Worm (Caenorhabditis elegans): ENCODE measurements around the gene clr-1.

Gene clr-1

ce11 chrII:5465729-5466408, at the start of gene clr-1:
Gene clr-1, plus strand, starts transcription at chrII:5466358.
- TF ChIP-seq unc-62 (GFP tag; optimal IDR thresholded peaks at IDR 0.05), result no peak

DNA sequence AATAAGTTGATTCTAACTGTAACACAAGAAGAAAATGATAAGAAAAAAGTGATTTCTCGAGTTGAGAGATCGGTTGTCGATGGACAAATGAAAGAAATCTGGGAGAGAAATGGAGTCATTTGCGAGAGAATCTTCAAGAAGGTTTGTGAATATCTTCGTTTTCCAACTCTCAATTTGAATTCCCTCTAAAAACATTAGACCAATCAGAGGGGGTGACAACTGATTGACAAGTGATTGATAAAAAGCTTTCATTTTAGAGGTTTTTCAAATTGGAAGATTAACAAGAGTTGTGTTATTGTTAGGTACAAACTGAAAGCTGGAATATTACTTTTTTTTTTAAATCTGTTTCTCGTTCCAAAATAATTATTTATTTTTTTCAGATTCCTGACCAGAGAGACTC, 48.3 kb upstream of the clr-1 start:
- TF ChIP-seq unc-62 (GFP tag; optimal IDR thresholded peaks at IDR 0.05), result no peak

DNA sequence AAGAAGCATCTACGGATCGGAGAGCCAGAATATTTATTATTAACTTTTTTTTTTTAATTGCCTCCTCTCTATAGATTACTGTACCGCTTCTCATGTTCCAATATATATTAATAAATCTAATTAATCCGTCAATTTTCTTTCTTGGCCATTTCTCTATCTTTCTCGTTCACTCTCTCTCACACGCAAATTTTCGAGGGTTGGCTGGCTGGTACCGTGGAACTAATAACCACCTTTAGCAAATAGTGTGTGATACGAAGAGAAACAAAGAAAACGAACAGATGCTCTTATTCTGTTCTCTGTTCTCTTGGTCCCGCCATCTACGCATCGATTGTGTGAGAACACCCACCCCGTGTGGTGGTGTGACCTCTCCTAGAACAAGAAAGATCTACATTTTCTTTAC, 47.8 kb upstream of the clr-1 start:
- TF ChIP-seq unc-62 (GFP tag; optimal IDR thresholded peaks at IDR 0.05), result no peak

DNA sequence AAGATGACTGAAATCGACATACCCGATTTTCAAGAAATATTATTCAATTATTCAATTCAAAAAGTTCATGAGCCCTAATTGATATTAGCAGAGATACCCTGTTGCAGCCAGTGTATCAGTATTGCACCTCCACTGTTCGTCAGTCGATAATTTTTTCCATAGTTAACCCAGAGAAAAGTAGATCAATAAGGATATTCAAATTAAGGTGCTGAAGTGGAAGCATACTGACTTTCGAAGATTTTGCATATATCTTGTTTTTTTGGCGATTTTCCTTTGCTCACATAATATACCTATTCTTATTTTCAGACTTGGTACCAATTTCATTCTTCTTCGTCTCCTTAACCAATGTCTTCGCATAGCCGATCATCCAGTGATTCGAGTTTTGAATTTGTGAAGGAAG, 47.2 kb upstream of the clr-1 start, which contains the start of gene EEED8.15:
Gene EEED8.15, plus strand, starts transcription at position 301 of the 400 bp plus-strand sequence.
- TF ChIP-seq unc-62 (GFP tag; optimal IDR thresholded peaks at IDR 0.05), result no peak

DNA sequence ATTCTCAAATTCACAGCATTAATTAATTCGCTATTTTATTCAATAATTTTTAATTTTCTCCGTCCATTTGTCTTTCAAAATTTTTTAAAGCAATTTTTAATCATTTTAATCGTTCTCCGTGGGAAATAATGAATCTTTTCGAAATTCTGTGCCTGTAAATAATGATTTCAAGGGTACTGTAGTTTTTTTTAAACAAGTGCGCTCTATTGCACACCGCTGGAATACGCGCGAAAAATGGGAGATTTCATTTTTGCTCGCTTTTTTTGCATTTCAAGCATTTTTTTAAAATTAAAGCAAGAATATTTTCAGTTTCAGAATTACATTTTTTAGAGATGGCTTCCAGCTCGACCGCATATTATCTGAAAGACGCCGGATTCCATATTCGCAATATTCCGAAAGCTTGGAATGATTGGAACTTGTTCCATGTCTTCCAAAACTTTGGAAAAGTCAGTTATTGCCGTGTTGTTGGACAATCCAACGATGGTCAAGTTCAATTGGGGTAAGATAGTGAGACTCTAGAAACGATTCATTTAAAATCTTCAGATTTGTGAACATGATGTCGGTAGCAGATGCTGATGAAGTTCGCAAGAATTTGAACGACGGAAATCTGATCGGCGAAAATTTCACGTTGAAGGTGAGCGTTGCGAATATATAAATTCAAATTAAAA, 45.1 kb upstream of the clr-1 start, which contains the start of gene tofu-6:
Gene tofu-6, plus strand, starts transcription at position 302 of the 668 bp plus-strand sequence.
- TF ChIP-seq unc-62 (GFP tag; optimal IDR thresholded peaks at IDR 0.05), result no peak

DNA sequence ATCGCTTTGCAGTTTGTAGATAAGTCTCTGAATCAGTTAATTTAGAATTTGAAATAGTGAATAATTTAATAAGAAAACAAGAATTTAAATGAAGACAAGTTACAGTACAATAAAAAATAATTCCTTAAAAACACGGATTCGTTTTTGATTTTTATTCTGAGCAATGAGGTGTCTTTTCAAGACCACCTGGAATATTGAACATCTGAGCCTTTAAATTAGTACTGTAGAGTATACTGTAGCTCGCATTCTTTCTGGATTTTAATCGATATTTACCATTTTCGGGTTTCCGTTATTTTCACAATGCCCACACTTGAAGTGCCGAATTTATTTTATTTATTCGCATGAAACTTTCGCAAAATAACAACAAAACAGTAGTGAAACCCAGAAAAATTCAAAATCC, 42.3 kb upstream of the clr-1 start, which contains the start of gene F07F6.7:
Gene F07F6.7, minus strand, starts transcription at position 27 of the 400 bp plus-strand sequence.
- TF ChIP-seq unc-62 (GFP tag; optimal IDR thresholded peaks at IDR 0.05), result no peak

- TF ChIP-seq unc-62 (GFP tag; optimal IDR thresholded peaks at IDR 0.05), result no peak
Observed at ce11 chrII:5425633-5426032, 40.5 kb upstream of the clr-1 start, which contains the start of gene F07F6.8. Gene F07F6.8, minus strand, starts transcription at chrII:5425733.

ce11 chrII:5426054-5426453, 40.1 kb upstream of the clr-1 start:
- TF ChIP-seq unc-62 (GFP tag; optimal IDR thresholded peaks at IDR 0.05), result no peak

ce11 chrII:5426470-5426869, 39.7 kb upstream of the clr-1 start:
- no peak for TF ChIP-seq unc-62 (GFP tag; optimal IDR thresholded peaks at IDR 0.05)

DNA sequence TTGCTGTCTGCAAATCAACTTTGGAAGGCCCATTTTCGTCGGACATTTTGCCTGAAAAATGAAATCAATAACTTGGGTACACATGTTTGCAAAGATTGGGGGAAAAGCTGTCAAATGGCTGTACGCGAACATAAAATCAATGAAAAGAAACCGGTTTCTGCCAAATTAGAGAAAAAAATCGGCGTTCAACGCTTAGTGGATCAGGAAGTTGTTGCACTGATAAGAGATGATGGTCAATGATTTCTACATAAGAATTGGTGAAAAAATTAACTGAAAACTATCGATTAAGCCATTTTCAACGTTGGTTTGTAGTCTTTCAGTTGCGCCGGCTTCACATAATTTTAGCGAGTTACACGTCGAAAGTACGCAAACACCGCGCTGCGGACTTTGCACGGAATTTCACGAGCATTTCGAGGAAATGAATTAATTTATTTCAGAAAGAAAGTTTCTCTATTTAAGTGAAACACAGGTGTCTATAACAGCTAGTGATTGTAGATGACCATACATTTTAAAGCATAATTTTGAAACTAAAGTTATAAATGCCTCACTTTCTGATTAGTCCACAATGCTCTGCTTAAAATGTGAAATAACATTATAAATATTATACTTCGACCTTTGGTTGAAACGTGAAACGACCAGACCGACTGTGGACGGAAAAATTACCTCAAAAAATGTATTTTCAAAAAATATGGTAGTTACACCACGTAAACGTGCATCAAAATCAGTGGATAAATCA, 36.5 kb upstream of the clr-1 start, which contains the start of the genes F07F6.4 and F07F6.2:
Gene F07F6.4, minus strand, starts transcription at position 51 of the 736 bp plus-strand sequence.
Gene F07F6.2, plus strand, starts transcription at position 686 of the 736 bp plus-strand sequence.
- TF ChIP-seq unc-62 (GFP tag; optimal IDR thresholded peaks at IDR 0.05), result no peak

- no peak for TF ChIP-seq unc-62 (GFP tag; optimal IDR thresholded peaks at IDR 0.05)
Observed at ce11 chrII:5433069-5433468, 33.1 kb upstream of the clr-1 start, which contains the start of gene srx-114. Gene srx-114, minus strand, starts transcription at chrII:5433169.

- TF ChIP-seq unc-62 (GFP tag; optimal IDR thresholded peaks at IDR 0.05), result no peak
Observed at ce11 chrII:5436833-5437232, 29.3 kb upstream of the clr-1 start, which contains the start of gene dct-5. Gene dct-5, minus strand, starts transcription at chrII:5436933.

DNA sequence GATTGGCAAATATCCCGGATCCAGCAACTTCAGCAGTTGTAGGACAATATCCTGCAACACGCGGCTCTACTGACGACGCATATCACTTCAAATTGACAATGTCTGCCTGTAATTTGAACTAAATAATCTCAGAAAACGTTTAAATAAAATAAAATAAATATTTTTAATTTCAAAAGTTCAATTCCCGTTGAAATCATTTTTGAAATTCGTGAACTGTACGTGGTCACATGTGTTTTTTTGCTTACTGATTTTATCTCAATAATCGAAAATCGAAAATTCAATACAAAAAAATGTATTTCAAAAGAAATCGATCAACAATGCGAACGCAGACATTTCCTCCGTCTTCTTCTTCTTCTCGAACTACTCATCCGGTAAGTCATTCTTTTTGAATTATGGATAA, 28.6 kb upstream of the clr-1 start, which contains the start of gene F07F6.1:
Gene F07F6.1, plus strand, starts transcription at position 301 of the 400 bp plus-strand sequence.
- no peak for TF ChIP-seq unc-62 (GFP tag; optimal IDR thresholded peaks at IDR 0.05)

DNA sequence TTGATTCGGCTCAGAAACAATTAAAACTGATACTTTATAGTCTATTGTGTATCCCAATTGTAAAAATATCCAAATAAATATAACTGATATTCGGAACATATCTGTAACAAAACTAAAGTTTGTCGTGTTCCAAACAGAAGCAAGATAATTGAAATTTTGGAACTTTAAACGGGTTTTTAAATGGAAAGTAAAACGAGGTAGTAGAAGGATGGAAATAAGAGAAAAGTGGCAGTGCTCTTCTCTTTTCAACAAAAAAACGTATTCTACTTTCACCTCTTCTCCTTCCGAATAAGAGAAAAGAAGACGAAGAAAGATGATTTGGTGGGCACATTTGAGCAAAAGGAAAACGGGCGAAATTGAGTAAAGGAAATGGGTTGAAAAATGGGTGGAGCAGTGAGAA, 19.7 kb upstream of the clr-1 start, which contains the start of gene nmr-1:
Gene nmr-1, minus strand, starts transcription at position 101 of the 400 bp plus-strand sequence.
- TF ChIP-seq unc-62 (GFP tag; optimal IDR thresholded peaks at IDR 0.05), result no peak

ce11 chrII:5447381-5447780, 18.8 kb upstream of the clr-1 start, which contains the start of gene cex-1:
Gene cex-1, plus strand, starts transcription at chrII:5447681.
- no peak for TF ChIP-seq unc-62 (GFP tag; optimal IDR thresholded peaks at IDR 0.05)

ce11 chrII:5449219-5449618, 16.9 kb upstream of the clr-1 start:
- no peak for TF ChIP-seq unc-62 (GFP tag; optimal IDR thresholded peaks at IDR 0.05)
